Worm (Caenorhabditis elegans) whole organism, young adult: ENCODE results near the gene dolk-1.

Experiments used
- C06A6.2 ChIP-seq: fragments of 200-800 bp; sonication (Bioruptor generic); conservative IDR thresholded peaks from 2 replicates; pipeline ENCODE4 v1.3.6; 2022; ENCODE audit warnings: missing genetic modification characterization, missing compliant biosample characterization
- F49E8.2 ChIP-seq: sonication (generic microtip); optimal IDR thresholded peaks from 3 replicates; lab custom pipeline; 2017; ENCODE audit warnings: missing genetic modification characterization, mild to moderate bottlenecking, missing compliant biosample characterization, antibody characterized with exemption, moderate library complexity; ENCODE audit not compliant: insufficient read depth
- cebp-2 ChIP-seq: fragments of 200-800 bp; sonication (Bioruptor generic); IDR thresholded peaks from 2 replicates; pipeline ENCODE4 v1.3.6; 2022; ENCODE audit warnings: missing genetic modification characterization, missing compliant biosample characterization
- him-1 ChIP-seq: sonication (generic microtip); optimal IDR thresholded peaks from 2 replicates; lab custom pipeline; 2016; ENCODE audit warnings: missing genotype, missing genetic modification reagents, missing genetic modification characterization, missing compliant biosample characterization
- let-607 ChIP-seq, 2 experiments: fragments of 200-800 bp in 1 of 2; sonication (Bioruptor generic) in 1 of 2; sonication (generic microtip) in 1 of 2; optimal IDR thresholded peaks; 2 replicates each; lab custom pipeline; 2016 to 2018; ENCODE audit warnings: mild to moderate bottlenecking in 2 of 2, missing compliant biosample characterization in 2 of 2, missing genetic modification characterization in 2 of 2, moderate library complexity in 2 of 2, missing genotype in 1 of 2
- lsy-27 ChIP-seq: sonication (generic microtip); optimal IDR thresholded peaks from 2 replicates; lab custom pipeline; 2017; ENCODE audit warnings: missing genetic modification characterization, mild to moderate bottlenecking, missing compliant biosample characterization, antibody characterized with exemption, missing genotype, borderline replicate concordance; ENCODE audit not compliant: insufficient read depth
- sea-2 ChIP-seq: fragments of 200-800 bp; sonication (Bioruptor generic); IDR thresholded peaks from 2 replicates; pipeline ENCODE4 v1.3.6; 2022; ENCODE audit warnings: missing genetic modification characterization, missing compliant biosample characterization

DNA sequence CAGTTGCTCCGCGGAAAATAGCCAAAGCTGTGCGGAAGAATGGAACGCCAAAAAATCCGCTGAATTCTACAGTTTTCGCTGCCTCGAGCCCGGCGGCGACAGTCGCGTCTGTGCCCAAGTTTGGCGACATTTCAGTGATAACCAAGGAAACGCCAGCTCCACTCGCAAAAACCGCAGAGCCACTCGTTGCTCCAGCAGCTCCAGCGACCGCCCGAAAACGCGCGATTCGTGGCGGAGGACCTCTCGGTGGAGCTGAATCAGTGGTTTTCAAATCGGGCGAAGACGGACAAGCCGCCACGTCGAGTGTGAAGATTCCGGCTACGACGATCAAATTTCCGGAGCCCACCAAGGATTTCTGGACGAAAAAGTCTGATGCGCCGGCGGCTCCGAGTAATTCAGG lies 17.2 kb downstream of the dolk-1 start:
- TF ChIP-seq F49E8.2 (tag; lab: Kevin White, UChicago) (no peak), sea-2 (no peak), lsy-27 (no peak), him-1 (tag; lab: Kevin White, UChicago) (no peak), cebp-2 (GFP tag; lab: Robert Waterston, UW) (no peak), let-607 (tag; optimal IDR thresholded peaks at IDR 0.05; lab: Kevin White, UChicago) (no peak), C06A6.2 (no peak)
